Worm (Caenorhabditis elegans) whole organism, young adult: ENCODE measurements around the gene dvc-1.

Experiments used
- C17E4.6 ChIP-seq: fragments of 200-800 bp; sonication (Bioruptor generic); IDR thresholded peaks from 2 replicates; pipeline ENCODE4 v1.3.6; 2022; ENCODE audit warnings: missing genetic modification reagents, missing genetic modification characterization, missing compliant biosample characterization
- D2030.7 ChIP-seq: fragments of 200-800 bp; sonication (Bioruptor generic); IDR thresholded peaks from 2 replicates; pipeline ENCODE4 v1.3.6; 2022; ENCODE audit warnings: missing genetic modification reagents, missing genetic modification characterization, missing compliant biosample characterization
- F39B2.1 ChIP-seq: fragments of 200-800 bp; sonication (Bioruptor generic); IDR thresholded peaks from 2 replicates; pipeline ENCODE4 v1.3.6; 2022; ENCODE audit warnings: missing genetic modification reagents, missing genetic modification characterization, missing compliant biosample characterization
- F49E8.2 ChIP-seq: sonication (generic microtip); optimal IDR thresholded peaks from 3 replicates; lab custom pipeline; 2017; ENCODE audit warnings: missing genetic modification characterization, mild to moderate bottlenecking, missing compliant biosample characterization, antibody characterized with exemption, moderate library complexity; ENCODE audit not compliant: insufficient read depth
- F57C9.4 ChIP-seq: sonication (generic microtip); optimal IDR thresholded peaks from 2 replicates; lab custom pipeline; 2017; ENCODE audit warnings: mild to moderate bottlenecking, missing genetic modification characterization, missing compliant biosample characterization
- K11D2.4 ChIP-seq: fragments of 200-800 bp; sonication (Bioruptor generic); IDR thresholded peaks from 2 replicates; pipeline ENCODE4 v1.3.6; 2022; ENCODE audit warnings: missing genetic modification reagents, missing genetic modification characterization, missing compliant biosample characterization
- T07F8.4 ChIP-seq: sonication (generic microtip); optimal IDR thresholded peaks from 2 replicates; lab custom pipeline; 2016; ENCODE audit warnings: mild to moderate bottlenecking, missing genetic modification characterization, moderate library complexity, missing compliant biosample characterization
- Y53G8AR.9 ChIP-seq: fragments of 200-800 bp; sonication (Bioruptor generic); conservative IDR thresholded peaks from 2 replicates; pipeline ENCODE4 v1.3.6; 2022; ENCODE audit warnings: missing genetic modification reagents, missing genetic modification characterization, missing compliant biosample characterization
- Y67H2A.10 ChIP-seq: fragments of 200-800 bp; sonication (Bioruptor generic); conservative IDR thresholded peaks from 2 replicates; pipeline ENCODE4 v1.3.6; 2022; ENCODE audit warnings: missing genetic modification reagents, missing genetic modification characterization, missing compliant biosample characterization
- Y79H2A.3 ChIP-seq: fragments of 200-800 bp; sonication (Bioruptor generic); conservative IDR thresholded peaks from 2 replicates; pipeline ENCODE4 v1.3.6; 2022; ENCODE audit warnings: missing genetic modification reagents, missing genetic modification characterization, missing compliant biosample characterization
- Y95B8A.8 ChIP-seq: fragments of 200-800 bp; sonication (Bioruptor generic); IDR thresholded peaks from 2 replicates; pipeline ENCODE4 v1.3.6; 2022; ENCODE audit warnings: missing genetic modification reagents, missing genetic modification characterization, missing compliant biosample characterization
- ama-1 ChIP-seq, 3 experiments: fragments of 150-350 bp in 1 of 3; sonication (generic microtip) in 2 of 3; optimal IDR thresholded peaks; 2 replicates each; lab custom pipeline; 2014 to 2018; ENCODE audit warnings: missing biosample characterization in 2 of 3, missing genetic modification characterization in 2 of 3, missing genetic modification reagents in 2 of 3
- athp-1 ChIP-seq: sonication (generic microtip); optimal IDR thresholded peaks from 2 replicates; lab custom pipeline; 2017; ENCODE audit warnings: mild to moderate bottlenecking, missing genetic modification characterization, missing compliant biosample characterization
- attf-5 ChIP-seq: fragments of 200-800 bp; sonication (Bioruptor generic); optimal IDR thresholded peaks from 2 replicates; lab custom pipeline; 2018; ENCODE audit warnings: mild to moderate bottlenecking, missing genetic modification characterization, missing compliant biosample characterization
- bed-2 ChIP-seq: fragments of 200-800 bp; sonication (Bioruptor generic); IDR thresholded peaks from 2 replicates; pipeline ENCODE4 v1.3.6; 2022; ENCODE audit warnings: missing genetic modification reagents, missing genetic modification characterization, missing compliant biosample characterization
- cebp-1 ChIP-seq, 2 experiments: fragments of 200-800 bp in 1 of 2; sonication (Bioruptor generic) in 1 of 2; sonication (generic microtip) in 1 of 2; IDR thresholded peaks in 1 of 2; optimal IDR thresholded peaks in 1 of 2; 2 replicates each; pipeline versions ENCODE4 v1.3.6 to Lab custom; 2017 to 2022; ENCODE audit warnings: missing compliant biosample characterization in 2 of 2, missing genetic modification characterization in 2 of 2, mild to moderate bottlenecking in 1 of 2, missing genetic modification reagents in 1 of 2, moderate library complexity in 1 of 2
- ceh-40 ChIP-seq: fragments of 200-800 bp; sonication (Bioruptor generic); IDR thresholded peaks from 2 replicates; pipeline ENCODE4 v1.3.6; 2022; ENCODE audit warnings: missing genetic modification characterization, missing compliant biosample characterization
- ceh-91 ChIP-seq: fragments of 200-800 bp; sonication (Bioruptor generic); IDR thresholded peaks from 2 replicates; pipeline ENCODE4 v1.3.6; 2022; ENCODE audit warnings: missing genetic modification reagents, missing genetic modification characterization, missing compliant biosample characterization
- die-1 ChIP-seq: sonication (generic microtip); optimal IDR thresholded peaks from 2 replicates; lab custom pipeline; 2016; ENCODE audit warnings: missing genotype, mild to moderate bottlenecking, missing genetic modification characterization, missing compliant biosample characterization
- dpl-1 ChIP-seq: fragments of 150-350 bp; optimal IDR thresholded peaks from 2 replicates; lab custom pipeline; 2014; ENCODE audit warnings: missing biosample characterization, missing genetic modification reagents, missing genetic modification characterization
- ekl-4 ChIP-seq: fragments of 200-800 bp; sonication (Bioruptor generic); IDR thresholded peaks from 2 replicates; pipeline ENCODE4 v1.3.6; 2022; ENCODE audit warnings: missing genetic modification reagents, missing genetic modification characterization, missing compliant biosample characterization
- gei-17 ChIP-seq: fragments of 200-800 bp; sonication (Bioruptor generic); optimal IDR thresholded peaks from 2 replicates; lab custom pipeline; 2018; ENCODE audit warnings: mild to moderate bottlenecking, missing genetic modification characterization, missing compliant biosample characterization
- hlh-12 ChIP-seq: sonication (generic microtip); optimal IDR thresholded peaks from 2 replicates; lab custom pipeline; 2016; ENCODE audit warnings: missing genetic modification characterization, missing compliant biosample characterization
- hmg-20 ChIP-seq: fragments of 200-800 bp; sonication (Bioruptor generic); IDR thresholded peaks from 2 replicates; pipeline ENCODE4 v1.3.6; 2022; ENCODE audit warnings: missing genetic modification reagents, missing genetic modification characterization, missing compliant biosample characterization
- hsf-1 ChIP-seq: fragments of 200-800 bp; sonication (Bioruptor generic); IDR thresholded peaks from 2 replicates; pipeline ENCODE4 v1.3.6; 2022; ENCODE audit warnings: missing genetic modification reagents, missing genetic modification characterization, missing compliant biosample characterization
- lir-1 ChIP-seq: fragments of 200-800 bp; sonication (Bioruptor generic); conservative IDR thresholded peaks from 2 replicates; pipeline ENCODE4 v1.3.6; 2022; ENCODE audit warnings: missing genetic modification reagents, missing genetic modification characterization, missing compliant biosample characterization
- lsl-1 ChIP-seq: fragments of 200-800 bp; sonication (Bioruptor generic); optimal IDR thresholded peaks from 2 replicates; lab custom pipeline; 2018; ENCODE audit warnings: mild to moderate bottlenecking, missing genetic modification characterization, moderate library complexity, missing compliant biosample characterization
- lsy-27 ChIP-seq: sonication (generic microtip); optimal IDR thresholded peaks from 2 replicates; lab custom pipeline; 2017; ENCODE audit warnings: missing genetic modification characterization, mild to moderate bottlenecking, missing compliant biosample characterization, antibody characterized with exemption, missing genotype, borderline replicate concordance; ENCODE audit not compliant: insufficient read depth
- madf-3 ChIP-seq: fragments of 200-800 bp; sonication (Bioruptor generic); IDR thresholded peaks from 2 replicates; pipeline ENCODE4 v1.3.6; 2022; ENCODE audit warnings: missing genetic modification reagents, missing genetic modification characterization, missing compliant biosample characterization
- mcd-1 ChIP-seq: fragments of 200-800 bp; sonication (Bioruptor generic); IDR thresholded peaks from 2 replicates; pipeline ENCODE4 v1.3.6; 2022; ENCODE audit warnings: missing genetic modification reagents, missing genetic modification characterization, missing compliant biosample characterization
- nfya-1 ChIP-seq: sonication (generic microtip); optimal IDR thresholded peaks from 2 replicates; lab custom pipeline; 2017; ENCODE audit warnings: antibody characterized with exemption, missing compliant biosample characterization, missing genetic modification characterization, borderline replicate concordance; ENCODE audit not compliant: insufficient read depth
- nfya-2 ChIP-seq: fragments of 200-800 bp; sonication (Bioruptor generic); IDR thresholded peaks from 2 replicates; pipeline ENCODE4 v1.3.6; 2022; ENCODE audit warnings: missing genetic modification reagents, missing genetic modification characterization, missing compliant biosample characterization
- nhr-80 ChIP-seq: sonication (generic microtip); optimal IDR thresholded peaks from 2 replicates; lab custom pipeline; 2016; ENCODE audit warnings: missing genetic modification characterization, missing compliant biosample characterization
- pbrm-1 ChIP-seq: fragments of 200-800 bp; sonication (Bioruptor generic); IDR thresholded peaks from 2 replicates; pipeline ENCODE4 v1.3.6; 2022; ENCODE audit warnings: missing genetic modification reagents, missing genetic modification characterization, missing compliant biosample characterization
- rcor-1 ChIP-seq: fragments of 200-800 bp; sonication (Bioruptor generic); IDR thresholded peaks from 2 replicates; pipeline ENCODE4 v1.3.6; 2022; ENCODE audit warnings: missing genetic modification reagents, missing genetic modification characterization, missing compliant biosample characterization
- rpc-1 ChIP-seq, 2 experiments: fragments of 150-350 bp in 1 of 2; sonication (generic microtip) in 1 of 2; optimal IDR thresholded peaks; 2 replicates each; lab custom pipeline; 2014 to 2018; ENCODE audit warnings: missing biosample characterization in 1 of 2, missing genetic modification characterization in 1 of 2, missing genetic modification reagents in 1 of 2, missing genotype in 1 of 2
- sdz-38 ChIP-seq: sonication (generic microtip); optimal IDR thresholded peaks from 2 replicates; lab custom pipeline; 2016; ENCODE audit warnings: missing genotype, missing genetic modification characterization, missing compliant biosample characterization
- snpc-1.1 ChIP-seq: sonication (generic microtip); optimal IDR thresholded peaks from 2 replicates; lab custom pipeline; 2017; ENCODE audit warnings: missing genetic modification characterization, mild to moderate bottlenecking, missing compliant biosample characterization, antibody characterized with exemption, moderate library complexity, missing genotype, missing genetic modification reagents; ENCODE audit not compliant: insufficient read depth
- snpc-4 ChIP-seq, 5 experiments: fragments of 150-350 bp in 1 of 5; sonication (generic microtip) in 4 of 5; optimal IDR thresholded peaks; 2 replicates each; lab custom pipeline; 2014 to 2018; ENCODE audit warnings: missing genetic modification characterization in 5 of 5, missing biosample characterization in 3 of 5, antibody characterized with exemption in 2 of 5, mild to moderate bottlenecking in 2 of 5, missing compliant biosample characterization in 2 of 5, missing genotype in 2 of 5, moderate library complexity in 2 of 5, missing genetic modification reagents in 1 of 5
- tlf-1 ChIP-seq: fragments of 200-800 bp; sonication (Bioruptor generic); optimal IDR thresholded peaks from 2 replicates; lab custom pipeline; 2018; ENCODE audit warnings: mild to moderate bottlenecking, missing genetic modification characterization, missing compliant biosample characterization
- unc-130 ChIP-seq: sonication (generic microtip); optimal IDR thresholded peaks from 2 replicates; lab custom pipeline; 2016; ENCODE audit warnings: missing genetic modification reagents, missing genetic modification characterization, missing compliant biosample characterization
- ztf-25 ChIP-seq: fragments of 200-800 bp; sonication (Bioruptor generic); IDR thresholded peaks from 2 replicates; pipeline ENCODE4 v1.3.6; 2022; ENCODE audit warnings: missing genetic modification reagents, missing genetic modification characterization, missing compliant biosample characterization
- ztf-26 ChIP-seq: sonication (generic microtip); optimal IDR thresholded peaks from 2 replicates; lab custom pipeline; 2017; ENCODE audit warnings: missing genetic modification characterization, missing compliant biosample characterization
- ztf-28 ChIP-seq: fragments of 200-800 bp; sonication (Bioruptor generic); IDR thresholded peaks from 2 replicates; pipeline ENCODE4 v1.3.6; 2022; ENCODE audit warnings: missing genetic modification reagents, missing genetic modification characterization, missing compliant biosample characterization
- ztf-3 ChIP-seq: fragments of 200-800 bp; sonication (Bioruptor generic); optimal IDR thresholded peaks from 2 replicates; lab custom pipeline; 2018; ENCODE audit warnings: mild to moderate bottlenecking, missing genetic modification characterization, missing compliant biosample characterization

Gene dvc-1

ce11 chrV:11239187-11239725 lies at the start of gene dvc-1, which contains the start of gene ima-1:
TSS of gene dvc-1 (minus strand) at chrV:11239331.
TSS of gene ima-1 (plus strand) at chrV:11239675.
- TF ChIP-seq K11D2.4 (GFP tag; lab: Robert Waterston, UW): no peak
- peak; percentile 33 for TF ChIP-seq rpc-1 (optimal IDR thresholded peaks at IDR 0.05; lab: Kevin White, UChicago)
- TF ChIP-seq rpc-1 (tag; optimal IDR thresholded peaks at IDR 0.05; lab: Kevin White, UChicago): no peak
- no peak for TF ChIP-seq T07F8.4
- TF ChIP-seq snpc-1.1 (tag; lab: Kevin White, UChicago): peak; percentile 37
- TF ChIP-seq athp-1 (tag; lab: Kevin White, UChicago): peak; percentile 80
- no peak for TF ChIP-seq hlh-12 (tag; lab: Kevin White, UChicago)
- peak; percentile 60 for TF ChIP-seq Y53G8AR.9 (GFP tag; lab: Robert Waterston, UW)
- TF ChIP-seq Y95B8A.8 (GFP tag; lab: Robert Waterston, UW): peak; percentile 81
- peak; percentile 92 for TF ChIP-seq madf-3
- no peak for TF ChIP-seq nfya-1 (tag; lab: Kevin White, UChicago)
- TF ChIP-seq snpc-4 (GFP tag; optimal IDR thresholded peaks at IDR 0.05; lab: Kevin White, UChicago): peak; percentile 45
- TF ChIP-seq snpc-4 (tag; optimal IDR thresholded peaks at IDR 0.05; lab: Kevin White, UChicago): peak; percentile 38 to 79 (median 64)
- TF ChIP-seq D2030.7 (GFP tag; lab: Robert Waterston, UW): peak; percentile 91
- no peak for TF ChIP-seq nfya-2 (GFP tag; lab: Robert Waterston, UW)
- TF ChIP-seq ztf-26: no peak
- TF ChIP-seq lsl-1 (GFP tag; lab: Kevin White, UChicago): peak; percentile 81
- peak; percentile 67; the same call in 1 of the 2 replicates for TF ChIP-seq F39B2.1 (GFP tag; lab: Robert Waterston, UW)
- no peak for TF ChIP-seq ama-1 (optimal IDR thresholded peaks at IDR 0.05; lab: Kevin White, UChicago)
- no peak for TF ChIP-seq ama-1 (GFP tag; optimal IDR thresholded peaks at IDR 0.05; lab: Kevin White, UChicago)
- TF ChIP-seq rcor-1 (GFP tag; lab: Robert Waterston, UW): peak; percentile 90
- peak; percentile 84 for TF ChIP-seq ekl-4 (GFP tag; lab: Robert Waterston, UW)
- TF ChIP-seq F57C9.4 (tag; lab: Kevin White, UChicago): no peak
- no peak for TF ChIP-seq ztf-3
- TF ChIP-seq lir-1 (GFP tag; lab: Robert Waterston, UW): no peak
- TF ChIP-seq pbrm-1: peak; percentile 60
- TF ChIP-seq gei-17 (GFP tag; lab: Kevin White, UChicago): no peak
- 0 out of 2 replicates have a peak, but pooled peaks have one; percentile 62 for TF ChIP-seq bed-2 (GFP tag; lab: Robert Waterston, UW)
- TF ChIP-seq lsy-27 (tag; lab: Kevin White, UChicago): no peak
- TF ChIP-seq hsf-1 (GFP tag; lab: Robert Waterston, UW): peak; percentile 85; the same call in 1 of the 2 replicates
- peak; percentile 94 for TF ChIP-seq ceh-91 (GFP tag; lab: Robert Waterston, UW)
- TF ChIP-seq mcd-1 (GFP tag; lab: Robert Waterston, UW): peak; percentile 78
- peak; percentile 72 for TF ChIP-seq die-1
- no peak for TF ChIP-seq cebp-1 (GFP tag; IDR thresholded peaks at IDR 0.05; lab: Robert Waterston, UW)
- TF ChIP-seq cebp-1 (tag; optimal IDR thresholded peaks at IDR 0.05; lab: Kevin White, UChicago): no peak
- TF ChIP-seq dpl-1 (GFP tag; lab: Kevin White, UChicago): peak; percentile 88
- 0 out of 2 replicates have a peak, but pooled peaks have one; percentile 43 for TF ChIP-seq ztf-28 (GFP tag; lab: Robert Waterston, UW)
- TF ChIP-seq nhr-80 (tag; lab: Kevin White, UChicago): peak; percentile 45
- peak; percentile 86 for TF ChIP-seq ztf-25
- peak; percentile 77 for TF ChIP-seq Y67H2A.10 (GFP tag; lab: Robert Waterston, UW)
- peak; percentile 55; the same call in 1 of the 2 replicates for TF ChIP-seq Y79H2A.3
- TF ChIP-seq F49E8.2 (tag; lab: Kevin White, UChicago): peak; percentile 66
- peak; percentile 93 for TF ChIP-seq C17E4.6 (GFP tag; lab: Robert Waterston, UW)
- TF ChIP-seq unc-130 (GFP tag; lab: Kevin White, UChicago): peak; percentile 90
- 0 out of 2 replicates have a peak, but pooled peaks have one; percentile 41 for TF ChIP-seq ceh-40 (GFP tag; lab: Robert Waterston, UW)
- peak; percentile 89 for TF ChIP-seq tlf-1
- TF ChIP-seq hmg-20 (GFP tag; lab: Robert Waterston, UW): no peak
- no peak for TF ChIP-seq sdz-38 (tag; lab: Kevin White, UChicago)
- TF ChIP-seq attf-5 (GFP tag; lab: Kevin White, UChicago): peak; percentile 84
